Fruit fly (Drosophila melanogaster) S2 (cell line): ENCODE data around the gene Rab3-GAP.

Experiments used
- CG8478 ChIP-seq: fragments of >200 bp; optimal IDR thresholded peaks from 2 replicates; lab custom pipeline; 2018
- CTCF ChIP-seq, 2 experiments: fragments of >200 bp; optimal IDR thresholded peaks; 2 replicates each; lab custom pipeline; 2018

- no peak for TF ChIP-seq CTCF (optimal IDR thresholded peaks at IDR 0.05; lab: Kevin White, UChicago)
- TF ChIP-seq CG8478 (lab: Kevin White, UChicago), result no peak
Measured at dm6 chr2L:12049133-12049532, 13.9 kb downstream of the Rab3-GAP start, which contains the start of gene PLCXD.
